Worm (Caenorhabditis elegans) whole organism, mixed stage, embryonic: ENCODE measurements around the gene rsf-1.

ENCODE experiments used
- M03D4.4 ChIP-seq: sonication (generic microtip); optimal IDR thresholded peaks from 2 replicates; lab custom pipeline; 2017; ENCODE audit warnings: mild to moderate bottlenecking, missing genetic modification characterization, missing compliant biosample characterization
- blmp-1 ChIP-seq: fragments of 150-350 bp; optimal IDR thresholded peaks from 2 replicates; lab custom pipeline; 2014; ENCODE audit warnings: missing biosample characterization, missing genetic modification characterization
- ceh-39 ChIP-seq: fragments of 150-350 bp; optimal IDR thresholded peaks from 2 replicates; lab custom pipeline; 2014; ENCODE audit warnings: missing biosample characterization, missing genetic modification characterization
- ceh-43 ChIP-seq: fragments of 200-800 bp; sonication (Bioruptor generic); optimal IDR thresholded peaks from 2 replicates; lab custom pipeline; 2018; ENCODE audit warnings: mild to moderate bottlenecking, missing genetic modification characterization, moderate library complexity, missing compliant biosample characterization
- ceh-83 ChIP-seq: fragments of 200-800 bp; sonication (Bioruptor generic); optimal IDR thresholded peaks from 2 replicates; lab custom pipeline; 2018; ENCODE audit warnings: mild to moderate bottlenecking, missing genetic modification characterization, missing compliant biosample characterization
- ces-1 ChIP-seq: fragments of 150-350 bp; optimal IDR thresholded peaks from 2 replicates; lab custom pipeline; 2014; ENCODE audit warnings: missing biosample characterization, missing genetic modification reagents, missing genetic modification characterization
- cnd-1 ChIP-seq: fragments of 200-800 bp; sonication (Bioruptor generic); optimal IDR thresholded peaks from 2 replicates; lab custom pipeline; 2018; ENCODE audit warnings: mild to moderate bottlenecking, missing genetic modification characterization, missing compliant biosample characterization
- drap-1 ChIP-seq: fragments of 200-800 bp; sonication (Bioruptor generic); optimal IDR thresholded peaks from 3 replicates; lab custom pipeline; 2018; ENCODE audit warnings: mild to moderate bottlenecking, missing genetic modification characterization, missing compliant biosample characterization
- elt-3 ChIP-seq: fragments of 150-350 bp; optimal IDR thresholded peaks from 2 replicates; lab custom pipeline; 2014; ENCODE audit warnings: missing biosample characterization, missing genetic modification characterization
- flh-1 ChIP-seq: fragments of 200-800 bp; sonication (Bioruptor generic); optimal IDR thresholded peaks from 2 replicates; lab custom pipeline; 2018; ENCODE audit warnings: mild to moderate bottlenecking, missing genetic modification characterization, moderate library complexity, missing compliant biosample characterization
- hlh-1 ChIP-seq: fragments of 150-350 bp; optimal IDR thresholded peaks from 2 replicates; lab custom pipeline; 2014; ENCODE audit warnings: missing biosample characterization, missing genetic modification reagents, missing genetic modification characterization
- lin-13 ChIP-seq: fragments of 150-350 bp; optimal IDR thresholded peaks from 2 replicates; lab custom pipeline; 2014; ENCODE audit warnings: missing biosample characterization, missing genetic modification characterization
- lin-32 ChIP-seq: fragments of 200-800 bp; sonication (Bioruptor generic); optimal IDR thresholded peaks from 2 replicates; lab custom pipeline; 2018; ENCODE audit warnings: mild to moderate bottlenecking, missing genetic modification characterization, missing compliant biosample characterization
- lsy-2 ChIP-seq: fragments of 150-350 bp; optimal IDR thresholded peaks from 2 replicates; lab custom pipeline; 2014; ENCODE audit warnings: missing biosample characterization, missing genetic modification characterization
- mab-5 ChIP-seq: fragments of 150-350 bp; optimal IDR thresholded peaks from 2 replicates; lab custom pipeline; 2014; ENCODE audit warnings: missing biosample characterization, missing genetic modification characterization
- mep-1 ChIP-seq: fragments of 150-350 bp; optimal IDR thresholded peaks from 2 replicates; lab custom pipeline; 2017; ENCODE audit warnings: missing biosample characterization, missing genetic modification reagents, missing genetic modification characterization, inconsistent platforms
- nhr-12 ChIP-seq: fragments of 150-350 bp; optimal IDR thresholded peaks from 2 replicates; lab custom pipeline; 2014; ENCODE audit warnings: missing biosample characterization, missing genetic modification characterization
- nhr-2 ChIP-seq: fragments of 150-350 bp; optimal IDR thresholded peaks from 2 replicates; lab custom pipeline; 2014; ENCODE audit warnings: missing biosample characterization, missing genetic modification characterization
- nhr-237 ChIP-seq: fragments of 150-350 bp; optimal IDR thresholded peaks from 2 replicates; lab custom pipeline; 2014; ENCODE audit warnings: missing biosample characterization, missing genetic modification characterization
- nhr-28 ChIP-seq: fragments of 150-350 bp; optimal IDR thresholded peaks from 2 replicates; lab custom pipeline; 2014; ENCODE audit warnings: missing biosample characterization, missing genetic modification characterization
- nhr-76 ChIP-seq: sonication (generic microtip); optimal IDR thresholded peaks from 2 replicates; lab custom pipeline; 2017; ENCODE audit warnings: missing biosample characterization, missing genetic modification characterization
- pha-4 ChIP-seq: fragments of 150-350 bp; optimal IDR thresholded peaks from 2 replicates; lab custom pipeline; 2018; ENCODE audit warnings: missing biosample characterization, missing genetic modification reagents, missing genetic modification characterization
- sem-2 ChIP-seq: fragments of 200-800 bp; sonication (Bioruptor generic); optimal IDR thresholded peaks from 2 replicates; lab custom pipeline; 2018; ENCODE audit warnings: mild to moderate bottlenecking, missing genetic modification characterization, missing compliant biosample characterization
- sptf-1 ChIP-seq: sonication (generic microtip); optimal IDR thresholded peaks from 2 replicates; lab custom pipeline; 2017; ENCODE audit warnings: mild to moderate bottlenecking, missing genetic modification characterization, moderate library complexity, missing compliant biosample characterization
- tbx-8 ChIP-seq: fragments of 200-800 bp; sonication (Bioruptor generic); optimal IDR thresholded peaks from 2 replicates; lab custom pipeline; 2018; ENCODE audit warnings: mild to moderate bottlenecking, missing genetic modification characterization, moderate library complexity, missing compliant biosample characterization
- unc-120 ChIP-seq: sonication (generic microtip); optimal IDR thresholded peaks from 2 replicates; lab custom pipeline; 2017; ENCODE audit warnings: missing genetic modification characterization, missing compliant biosample characterization; ENCODE audit not compliant: poor library complexity, severe bottlenecking
- unc-39 ChIP-seq: fragments of 150-350 bp; optimal IDR thresholded peaks from 2 replicates; lab custom pipeline; 2014; ENCODE audit warnings: missing biosample characterization, missing genetic modification characterization
- unc-62 ChIP-seq: fragments of 150-350 bp; optimal IDR thresholded peaks from 2 replicates; lab custom pipeline; 2014; ENCODE audit warnings: missing biosample characterization, missing genetic modification reagents, missing genetic modification characterization
- zip-8 ChIP-seq: fragments of 150-350 bp; optimal IDR thresholded peaks from 2 replicates; lab custom pipeline; 2014; ENCODE audit warnings: missing biosample characterization, missing genetic modification characterization
- ztf-11 ChIP-seq: fragments of 150-350 bp; optimal IDR thresholded peaks from 2 replicates; lab custom pipeline; 2014; ENCODE audit warnings: missing biosample characterization, missing genetic modification characterization

Gene rsf-1

ce11 chrII:11333846-11334638, 27.8 kb downstream of the rsf-1 start:
- no peak for TF ChIP-seq blmp-1
- no peak for TF ChIP-seq sem-2 (GFP tag; lab: Kevin White, UChicago)

- TF ChIP-seq ceh-43 (GFP tag; lab: Kevin White, UChicago) (no peak), ces-1 (GFP tag; lab: Kevin White, UChicago) (peak; percentile 96)
- TF ChIP-seq, all 35 proteins: peak for 1
These were observed 29.5 kb downstream of the rsf-1 start for ce11 chrII:11335670-11336069.

- TF ChIP-seq mab-5 (tag; lab: Kevin White, UChicago) (no peak), ceh-83 (GFP tag; lab: Kevin White, UChicago) (no peak), nhr-12 (tag; lab: Kevin White, UChicago) (no peak), lin-13 (tag; lab: Kevin White, UChicago) (no peak), tbx-8 (GFP tag; lab: Kevin White, UChicago) (no peak), sem-2 (GFP tag; lab: Kevin White, UChicago) (no peak), unc-39 (tag; lab: Kevin White, UChicago) (no peak), unc-120 (tag; lab: Kevin White, UChicago) (no peak), ceh-39 (no peak)
- TF ChIP-seq, all 35 proteins: peak for 0
These were observed 30.0 kb downstream of the rsf-1 start for ce11 chrII:11336163-11336562.

ce11 chrII:11336640-11337241, 30.5 kb downstream of the rsf-1 start:
- TF ChIP-seq nhr-76, result no peak
- TF ChIP-seq ceh-43 (GFP tag; lab: Kevin White, UChicago), result no peak
- TF ChIP-seq mep-1 (tag; lab: Kevin White, UChicago), result no peak
- TF ChIP-seq nhr-12 (tag; lab: Kevin White, UChicago), result no peak
- no peak for TF ChIP-seq nhr-237
- TF ChIP-seq unc-39 (tag; lab: Kevin White, UChicago), result no peak
- no peak for TF ChIP-seq sptf-1 (tag; lab: Kevin White, UChicago)
- TF ChIP-seq nhr-28 (tag; lab: Kevin White, UChicago), result no peak
- no peak for TF ChIP-seq cnd-1 (tag; lab: Kevin White, UChicago)
- no peak for TF ChIP-seq lin-13 (tag; lab: Kevin White, UChicago)
- no peak for TF ChIP-seq sem-2 (GFP tag; lab: Kevin White, UChicago)
- TF ChIP-seq blmp-1, result no peak
- TF ChIP-seq drap-1 (GFP tag; lab: Kevin White, UChicago), result no peak
- TF ChIP-seq lsy-2, result no peak
- no peak for TF ChIP-seq ceh-83 (GFP tag; lab: Kevin White, UChicago)
- TF ChIP-seq unc-62, result no peak

ce11 chrII:11337497-11338040, 31.4 kb downstream of the rsf-1 start, which contains the start of gene sqt-1:
TSS of gene sqt-1 (minus strand) at chrII:11337837.
- no peak for TF ChIP-seq lin-32 (GFP tag; lab: Kevin White, UChicago)

ce11 chrII:11339507-11339906, 33.3 kb downstream of the rsf-1 start, which contains the start of gene rmd-3:
TSS of gene rmd-3 (minus strand) at chrII:11339607.
- no peak for TF ChIP-seq nhr-237
- TF ChIP-seq mab-5 (tag; lab: Kevin White, UChicago), result no peak
- no peak for TF ChIP-seq nhr-28 (tag; lab: Kevin White, UChicago)
- TF ChIP-seq pha-4 (tag; lab: Kevin White, UChicago), result no peak
- TF ChIP-seq blmp-1, result no peak
- TF ChIP-seq flh-1, result no peak
- TF ChIP-seq lin-32 (GFP tag; lab: Kevin White, UChicago), result no peak
- no peak for TF ChIP-seq ztf-11 (tag; lab: Kevin White, UChicago)
- no peak for TF ChIP-seq ces-1 (GFP tag; lab: Kevin White, UChicago)
- TF ChIP-seq unc-62, result no peak
- no peak for TF ChIP-seq M03D4.4
- no peak for TF ChIP-seq mep-1 (tag; lab: Kevin White, UChicago)
- TF ChIP-seq ceh-83 (GFP tag; lab: Kevin White, UChicago), result no peak
- TF ChIP-seq unc-120 (tag; lab: Kevin White, UChicago), result no peak
- TF ChIP-seq sem-2 (GFP tag; lab: Kevin White, UChicago), result no peak
- TF ChIP-seq nhr-2 (tag; lab: Kevin White, UChicago), result no peak
- no peak for TF ChIP-seq hlh-1
- no peak for TF ChIP-seq unc-39 (tag; lab: Kevin White, UChicago)
- no peak for TF ChIP-seq elt-3
- no peak for TF ChIP-seq zip-8 (tag; lab: Kevin White, UChicago)
